Fruit fly (Drosophila melanogaster): ENCODE results near the gene CG7724.

dm6 chr3L:17024095-17024639 lies 31.2 kb upstream of the CG7724 start, which contains the start of gene Fit2:
- no peak for TF ChIP-seq CTCF (optimal IDR thresholded peaks at IDR 0.05)
- TF ChIP-seq CG8478 (optimal IDR thresholded peaks at IDR 0.05): no peak

Measured in S2 (cell line).